Worm (Caenorhabditis elegans) whole organism, L4 larva: ENCODE measurements around the gene str-19.

Source experiments
- D1046.2 ChIP-seq: fragments of 200-800 bp; sonication (Bioruptor generic); IDR thresholded peaks from 2 replicates; pipeline ENCODE4 v1.3.6; 2022; ENCODE audit warnings: missing genetic modification characterization, missing compliant biosample characterization
- F37D6.2 ChIP-seq: sonication (generic microtip); optimal IDR thresholded peaks from 2 replicates; lab custom pipeline; 2016; ENCODE audit warnings: mild to moderate bottlenecking, missing genetic modification characterization, missing compliant biosample characterization
- T20F7.1 ChIP-seq: fragments of 200-800 bp; sonication (Bioruptor generic); optimal IDR thresholded peaks from 2 replicates; lab custom pipeline; 2018; ENCODE audit warnings: mild to moderate bottlenecking, missing genetic modification characterization, missing compliant biosample characterization
- T26A8.4 ChIP-seq: fragments of 200-800 bp; sonication (Bioruptor generic); IDR thresholded peaks from 2 replicates; pipeline ENCODE4 v1.3.6; 2022; ENCODE audit warnings: missing genetic modification characterization, missing compliant biosample characterization
- ama-1 ChIP-seq: fragments of 150-350 bp; optimal IDR thresholded peaks from 2 replicates; lab custom pipeline; 2014; ENCODE audit warnings: inconsistent platforms, mixed read lengths
- ceh-20 ChIP-seq: fragments of 200-800 bp; sonication (Bioruptor generic); IDR thresholded peaks from 2 replicates; pipeline ENCODE4 v1.3.6; 2022; ENCODE audit warnings: missing genetic modification reagents, missing genetic modification characterization, missing compliant biosample characterization
- ceh-44 ChIP-seq: fragments of 200-800 bp; sonication (Bioruptor generic); IDR thresholded peaks from 2 replicates; pipeline ENCODE4 v1.3.6; 2022; ENCODE audit warnings: missing genetic modification reagents, missing genetic modification characterization, missing compliant biosample characterization
- duxl-1 ChIP-seq: sonication (generic microtip); optimal IDR thresholded peaks from 2 replicates; lab custom pipeline; 2016; ENCODE audit warnings: mild to moderate bottlenecking, missing genetic modification characterization, moderate library complexity, missing compliant biosample characterization; ENCODE audit not compliant: poor library complexity
- dve-1 ChIP-seq: sonication (generic microtip); optimal IDR thresholded peaks from 2 replicates; lab custom pipeline; 2017; ENCODE audit warnings: antibody characterized with exemption, mild to moderate bottlenecking, missing genetic modification characterization, missing compliant biosample characterization; ENCODE audit not compliant: insufficient read depth
- gei-8 ChIP-seq: fragments of 200-800 bp; sonication (Bioruptor generic); optimal IDR thresholded peaks from 2 replicates; lab custom pipeline; 2018; ENCODE audit warnings: mild to moderate bottlenecking, missing genetic modification characterization, missing compliant biosample characterization
- lin-38 ChIP-seq: fragments of 200-800 bp; sonication (Bioruptor generic); IDR thresholded peaks from 2 replicates; pipeline ENCODE4 v1.3.6; 2022; ENCODE audit warnings: missing genetic modification reagents, missing genetic modification characterization, missing compliant biosample characterization
- lin-39 ChIP-seq: fragments of 150-350 bp; optimal IDR thresholded peaks from 2 replicates; lab custom pipeline; 2014; ENCODE audit warnings: missing biosample characterization, missing genetic modification reagents, missing genetic modification characterization
- madf-9 ChIP-seq: fragments of 200-800 bp; sonication (Bioruptor generic); conservative IDR thresholded peaks from 2 replicates; pipeline ENCODE4 v1.3.6; 2022; ENCODE audit warnings: missing genetic modification reagents, missing genetic modification characterization, missing compliant biosample characterization
- mep-1 ChIP-seq: fragments of 150-350 bp; sonication (generic microtip); optimal IDR thresholded peaks from 3 replicates; lab custom pipeline; 2014; ENCODE audit warnings: missing biosample characterization, missing genetic modification characterization
- nhr-111 ChIP-seq: fragments of 200-800 bp; sonication (Bioruptor generic); optimal IDR thresholded peaks from 2 replicates; lab custom pipeline; 2018; ENCODE audit warnings: mild to moderate bottlenecking, missing genetic modification characterization, missing compliant biosample characterization
- nhr-237 ChIP-seq: sonication (generic microtip); optimal IDR thresholded peaks from 2 replicates; lab custom pipeline; 2017; ENCODE audit warnings: missing biosample characterization, missing genetic modification characterization
- nhr-28 ChIP-seq: fragments of 150-350 bp; optimal IDR thresholded peaks from 2 replicates; lab custom pipeline; 2014; ENCODE audit warnings: missing biosample characterization, missing genetic modification characterization
- nhr-41 ChIP-seq: fragments of 200-800 bp; sonication (Bioruptor generic); IDR thresholded peaks from 2 replicates; pipeline ENCODE4 v1.3.6; 2022; ENCODE audit warnings: missing genetic modification reagents, missing genetic modification characterization, missing compliant biosample characterization
- nhr-6 ChIP-seq: fragments of 150-350 bp; optimal IDR thresholded peaks from 2 replicates; lab custom pipeline; 2014; ENCODE audit warnings: missing biosample characterization, missing genetic modification characterization
- nhr-76 ChIP-seq: fragments of 150-350 bp; optimal IDR thresholded peaks from 2 replicates; lab custom pipeline; 2014; ENCODE audit warnings: missing biosample characterization, missing genetic modification characterization
- php-3 ChIP-seq: fragments of 200-800 bp; sonication (Bioruptor generic); IDR thresholded peaks from 2 replicates; pipeline ENCODE4 v1.3.6; 2022; ENCODE audit warnings: missing genetic modification reagents, missing genetic modification characterization, missing compliant biosample characterization
- rbr-2 ChIP-seq: sonication (generic microtip); optimal IDR thresholded peaks from 2 replicates; lab custom pipeline; 2016; ENCODE audit warnings: missing genotype, missing genetic modification characterization, missing compliant biosample characterization
- snpc-4 ChIP-seq: fragments of 150-350 bp; optimal IDR thresholded peaks from 2 replicates; lab custom pipeline; 2014; ENCODE audit warnings: missing biosample characterization, missing genetic modification characterization
- spr-1 ChIP-seq: sonication (generic microtip); optimal IDR thresholded peaks from 2 replicates; lab custom pipeline; 2016; ENCODE audit warnings: mild to moderate bottlenecking, missing genetic modification characterization, missing compliant biosample characterization
- spr-3 ChIP-seq: fragments of 200-800 bp; sonication (Bioruptor generic); optimal IDR thresholded peaks from 2 replicates; lab custom pipeline; 2018; ENCODE audit warnings: mild to moderate bottlenecking, missing genetic modification characterization, missing compliant biosample characterization
- tra-1 ChIP-seq: fragments of 200-800 bp; sonication (Bioruptor generic); IDR thresholded peaks from 2 replicates; pipeline ENCODE4 v1.3.6; 2022; ENCODE audit warnings: missing genetic modification reagents, missing genetic modification characterization, missing compliant biosample characterization
- unc-62 ChIP-seq, 3 experiments: fragments of 150-350 bp in 1 of 3; sonication (generic microtip); optimal IDR thresholded peaks in 2 of 3; peaks in 1 of 3; 1 replicate in 1 of 3; 2 replicates in 2 of 3; lab custom pipeline; 2014 to 2017; ENCODE audit warnings: missing biosample characterization in 3 of 3, missing genetic modification characterization in 3 of 3, missing genetic modification reagents in 3 of 3, missing genotype in 1 of 3
- vab-7 ChIP-seq: fragments of 200-800 bp; sonication (Bioruptor generic); IDR thresholded peaks from 2 replicates; pipeline ENCODE4 v1.3.6; 2022; ENCODE audit warnings: missing genetic modification reagents, missing genetic modification characterization, missing compliant biosample characterization
- zag-1 ChIP-seq: fragments of 150-350 bp; optimal IDR thresholded peaks from 2 replicates; lab custom pipeline; 2014; ENCODE audit warnings: missing biosample characterization, missing genetic modification characterization
- zfp-2 ChIP-seq: sonication (generic microtip); optimal IDR thresholded peaks from 2 replicates; lab custom pipeline; 2016; ENCODE audit warnings: mild to moderate bottlenecking, missing genetic modification characterization, missing compliant biosample characterization
- zfp-3 ChIP-seq: fragments of 200-800 bp; sonication (Bioruptor generic); conservative IDR thresholded peaks from 2 replicates; pipeline ENCODE4 v1.3.6; 2022; ENCODE audit warnings: missing genetic modification reagents, missing genetic modification characterization, missing compliant biosample characterization
- zip-11 ChIP-seq: fragments of 200-800 bp; sonication (Bioruptor generic); IDR thresholded peaks from 2 replicates; pipeline ENCODE4 v1.3.6; 2022; ENCODE audit warnings: missing genetic modification characterization, missing compliant biosample characterization
- zip-2 ChIP-seq: fragments of 150-350 bp; optimal IDR thresholded peaks from 2 replicates; lab custom pipeline; 2014; ENCODE audit warnings: missing biosample characterization, missing genetic modification characterization

The str-19 gene

DNA sequence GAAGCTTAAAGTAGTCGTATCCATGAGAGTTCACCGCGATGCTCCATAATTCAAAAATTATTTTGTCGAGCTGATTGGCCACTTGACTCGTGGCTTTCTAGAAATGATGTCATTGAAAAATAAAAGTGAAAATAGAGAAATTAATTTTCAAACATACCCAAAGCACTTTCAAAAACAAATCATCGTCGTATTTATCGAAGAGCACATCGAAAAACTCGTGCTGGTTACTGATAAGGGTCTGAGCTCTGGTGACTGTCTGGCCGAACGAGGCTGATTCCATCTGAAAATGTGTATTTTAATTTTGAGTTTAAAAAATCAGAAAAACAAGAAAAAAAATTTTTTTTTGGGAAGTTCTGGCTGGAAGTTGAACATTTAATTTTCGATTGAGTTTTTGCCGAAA is 31.9 kb downstream of the str-19 start (continued):
- TF ChIP-seq T20F7.1 (GFP tag; lab: Kevin White, UChicago) = no peak
- no peak for TF ChIP-seq snpc-4
- TF ChIP-seq lin-38 (GFP tag; lab: Robert Waterston, UW) = no peak
- no peak for TF ChIP-seq mep-1
- TF ChIP-seq unc-62 (GFP tag; optimal IDR thresholded peaks at IDR 0.05 in 1 of 2; lab: Kevin White, UChicago) = no peak
- TF ChIP-seq unc-62 (tag; optimal IDR thresholded peaks at IDR 0.05; lab: Kevin White, UChicago) = no peak
- TF ChIP-seq D1046.2 = no peak
- TF ChIP-seq php-3 (GFP tag; lab: Robert Waterston, UW) = no peak

DNA sequence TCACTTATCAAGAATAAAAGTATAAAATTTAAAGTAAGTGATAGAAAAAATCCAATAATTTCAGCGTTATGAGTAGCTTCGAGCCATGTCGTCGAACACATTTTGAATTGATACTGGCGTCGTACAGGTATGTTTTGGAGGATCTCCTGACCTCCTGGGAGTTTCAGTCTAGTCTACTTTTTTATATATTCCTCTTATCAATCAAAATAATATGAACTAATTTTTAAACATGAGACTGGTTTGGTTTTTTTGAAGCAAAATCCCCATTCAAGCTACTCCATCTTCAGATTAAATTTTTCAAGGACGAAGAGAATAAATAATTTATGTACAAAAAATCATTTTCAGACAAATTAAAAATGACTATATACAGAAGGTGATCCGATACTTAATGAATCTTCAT is 32.4 kb downstream of the str-19 start, which contains the start of gene str-101:
str-101 (minus strand) TSS at position 101 of the 400 bp plus-strand sequence.
- no peak for TF ChIP-seq ama-1 (lab: Kevin White, UChicago)
- TF ChIP-seq zfp-2 (tag; lab: Kevin White, UChicago) = no peak
- TF ChIP-seq lin-39 = no peak
- TF ChIP-seq ceh-20 (GFP tag; lab: Robert Waterston, UW) = no peak
- TF ChIP-seq rbr-2 (tag; lab: Kevin White, UChicago) = no peak
- no peak for TF ChIP-seq nhr-76 (tag; lab: Kevin White, UChicago)
- no peak for TF ChIP-seq spr-1 (tag; lab: Kevin White, UChicago)
- no peak for TF ChIP-seq snpc-4
- TF ChIP-seq lin-38 (GFP tag; lab: Robert Waterston, UW) = no peak
- TF ChIP-seq nhr-41 = no peak
- TF ChIP-seq ceh-44 (GFP tag; lab: Robert Waterston, UW) = no peak
- no peak for TF ChIP-seq madf-9 (GFP tag; lab: Robert Waterston, UW)
- TF ChIP-seq spr-3 (GFP tag; lab: Kevin White, UChicago) = no peak
- TF ChIP-seq, all 104 proteins: peak for 0

DNA sequence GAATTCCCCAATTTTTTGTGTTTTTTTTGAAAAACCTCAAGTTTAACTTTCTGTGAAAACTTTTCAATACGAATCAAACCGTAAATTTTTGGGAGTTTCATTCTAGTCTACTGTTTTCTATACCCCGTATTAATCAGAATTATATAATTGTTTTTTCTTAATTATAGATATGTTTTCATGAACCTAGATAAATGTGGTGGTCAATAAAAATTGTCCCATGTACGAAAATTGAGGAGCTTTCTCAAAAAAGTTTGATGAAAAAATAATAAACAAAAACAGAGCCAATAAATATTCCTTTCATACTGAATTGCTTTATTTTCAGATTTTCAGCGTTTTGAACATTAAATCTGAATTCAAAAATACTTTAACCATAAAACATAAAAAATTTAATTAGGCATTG is 33.9 kb downstream of the str-19 start, which contains the start of gene Y6E2A.1:
Y6E2A.1 (minus strand) TSS at position 101 of the 400 bp plus-strand sequence.
- no peak for TF ChIP-seq gei-8 (GFP tag; lab: Kevin White, UChicago)
- TF ChIP-seq duxl-1 (tag; lab: Kevin White, UChicago) = no peak
- no peak for TF ChIP-seq dve-1 (tag; lab: Kevin White, UChicago)
- no peak for TF ChIP-seq tra-1 (GFP tag; lab: Robert Waterston, UW)
- no peak for TF ChIP-seq nhr-6 (tag; lab: Kevin White, UChicago)
- no peak for TF ChIP-seq F37D6.2 (tag; lab: Kevin White, UChicago)
- no peak for TF ChIP-seq zfp-3 (GFP tag; lab: Robert Waterston, UW)
- TF ChIP-seq spr-3 (GFP tag; lab: Kevin White, UChicago) = no peak
- TF ChIP-seq nhr-41 = no peak
- TF ChIP-seq T26A8.4 (GFP tag; lab: Robert Waterston, UW) = no peak
- TF ChIP-seq ama-1 (lab: Kevin White, UChicago) = no peak
- TF ChIP-seq nhr-237 (tag; lab: Kevin White, UChicago) = no peak
- TF ChIP-seq zag-1 (tag; lab: Kevin White, UChicago) = no peak
- TF ChIP-seq lin-39 = no peak
- no peak for TF ChIP-seq nhr-111 (GFP tag; lab: Kevin White, UChicago)
- TF ChIP-seq vab-7 (GFP tag; lab: Robert Waterston, UW) = no peak

DNA sequence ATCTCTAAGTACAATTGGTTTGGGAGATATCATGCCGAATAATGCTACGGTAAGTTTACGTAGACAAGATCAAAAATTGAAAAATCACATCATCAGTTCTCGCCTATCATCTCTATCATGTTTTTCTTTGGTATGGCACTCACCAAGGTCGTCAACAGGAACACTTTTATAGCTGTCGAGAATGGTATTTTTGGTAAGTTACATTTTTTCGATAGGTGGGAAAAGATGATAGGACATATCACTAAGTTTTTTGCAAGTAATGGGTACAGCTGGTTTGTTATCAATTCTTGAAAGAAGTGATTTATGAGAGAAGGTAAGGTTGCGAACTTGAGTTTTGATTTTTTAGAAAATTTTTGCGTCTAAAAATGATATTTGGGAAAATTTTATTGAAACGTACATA is 36.3 kb downstream of the str-19 start:
- TF ChIP-seq gei-8 (GFP tag; lab: Kevin White, UChicago) (no peak), ceh-20 (GFP tag; lab: Robert Waterston, UW) (0 out of 2 replicates have a peak, but pooled peaks have one; percentile 20), zip-2 (tag; lab: Kevin White, UChicago) (no peak), tra-1 (GFP tag; lab: Robert Waterston, UW) (0 out of 2 replicates have a peak, but pooled peaks have one; percentile 31), unc-62 (GFP tag; optimal IDR thresholded peaks at IDR 0.05 in 1 of 2; lab: Kevin White, UChicago) (peak in 1 of 2 experiments; percentile 81), unc-62 (tag; optimal IDR thresholded peaks at IDR 0.05; lab: Kevin White, UChicago) (no peak), nhr-76 (tag; lab: Kevin White, UChicago) (no peak), nhr-28 (tag; lab: Kevin White, UChicago) (peak; percentile 55), lin-38 (GFP tag; lab: Robert Waterston, UW) (no peak), zip-11 (GFP tag; lab: Robert Waterston, UW) (no peak)
